Worm (Caenorhabditis elegans) whole organism, L4 larva: Measurements from ENCODE around the gene Y60A3A.23.

ENCODE experiments used
- ama-1 ChIP-seq: fragments of 150-350 bp; optimal IDR thresholded peaks from 2 replicates; lab custom pipeline; 2014; ENCODE audit warnings: inconsistent platforms, mixed read lengths
- fos-1 ChIP-seq: fragments of 150-350 bp; optimal IDR thresholded peaks from 2 replicates; lab custom pipeline; 2014; ENCODE audit warnings: missing biosample characterization, missing genetic modification characterization
- hmg-1.1 ChIP-seq: fragments of 200-800 bp; sonication (Bioruptor generic); IDR thresholded peaks from 2 replicates; pipeline ENCODE4 v1.3.6; 2022; ENCODE audit warnings: missing genetic modification reagents, missing genetic modification characterization, missing compliant biosample characterization
- nhr-237 ChIP-seq: sonication (generic microtip); optimal IDR thresholded peaks from 2 replicates; lab custom pipeline; 2017; ENCODE audit warnings: missing biosample characterization, missing genetic modification characterization
- nhr-6 ChIP-seq: fragments of 150-350 bp; optimal IDR thresholded peaks from 2 replicates; lab custom pipeline; 2014; ENCODE audit warnings: missing biosample characterization, missing genetic modification characterization
- pha-4 ChIP-seq, 2 experiments: fragments of 150-350 bp in 1 of 2; fragments of 200-800 bp in 1 of 2; sonication (Bioruptor generic) in 1 of 2; IDR thresholded peaks in 1 of 2; optimal IDR thresholded peaks in 1 of 2; 2 replicates each; pipeline versions ENCODE4 v1.3.6 to Lab custom; 2014 to 2022; ENCODE audit warnings: missing genetic modification characterization in 2 of 2, missing genetic modification reagents in 2 of 2, missing biosample characterization in 1 of 2, missing compliant biosample characterization in 1 of 2
- snpc-4 ChIP-seq: fragments of 150-350 bp; optimal IDR thresholded peaks from 2 replicates; lab custom pipeline; 2014; ENCODE audit warnings: missing biosample characterization, missing genetic modification characterization
- tag-97 ChIP-seq: fragments of 200-800 bp; sonication (Bioruptor generic); IDR thresholded peaks from 2 replicates; pipeline ENCODE4 v1.3.6; 2022; ENCODE audit warnings: missing genetic modification characterization, missing compliant biosample characterization
- unc-62 ChIP-seq, 3 experiments: fragments of 150-350 bp in 1 of 3; sonication (generic microtip); optimal IDR thresholded peaks in 2 of 3; peaks in 1 of 3; 1 replicate in 1 of 3; 2 replicates in 2 of 3; lab custom pipeline; 2014 to 2017; ENCODE audit warnings: missing biosample characterization in 3 of 3, missing genetic modification characterization in 3 of 3, missing genetic modification reagents in 3 of 3, missing genotype in 1 of 3
- vab-7 ChIP-seq: fragments of 200-800 bp; sonication (Bioruptor generic); IDR thresholded peaks from 2 replicates; pipeline ENCODE4 v1.3.6; 2022; ENCODE audit warnings: missing genetic modification reagents, missing genetic modification characterization, missing compliant biosample characterization

DNA sequence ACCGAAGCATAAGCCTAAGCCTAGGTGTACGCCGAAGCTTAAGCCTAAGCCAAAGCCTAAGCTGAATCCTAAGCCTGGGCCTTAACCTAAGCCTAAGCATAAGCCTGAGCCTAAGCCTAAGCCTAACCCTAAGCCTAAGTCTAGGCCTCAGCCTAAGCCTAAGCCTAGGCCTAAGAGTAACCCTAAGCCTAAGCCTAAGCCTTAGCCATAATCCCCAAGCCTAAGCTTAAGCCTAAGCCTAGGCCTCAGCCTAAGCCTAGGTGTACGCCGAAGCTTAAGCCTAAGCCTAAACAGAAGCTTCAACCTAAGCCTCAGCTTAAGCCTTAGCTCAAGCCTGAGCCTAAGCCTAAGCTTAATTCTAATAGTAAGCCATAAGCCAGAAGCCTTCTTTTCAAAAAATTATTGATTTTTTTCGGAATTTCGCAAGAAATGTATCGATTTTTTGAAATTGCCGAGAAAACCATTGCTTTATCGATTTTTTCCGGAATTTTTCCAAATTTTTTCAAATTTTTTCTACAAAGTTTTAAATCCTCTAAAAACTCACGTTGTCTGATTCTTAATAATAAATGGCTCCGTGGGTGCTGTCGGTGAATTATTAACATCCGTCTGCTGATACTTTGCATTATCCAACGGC, 9.2 kb upstream of the Y60A3A.23 start:
- TF ChIP-seq ama-1 (lab: Kevin White, UChicago) = no peak
- no peak for TF ChIP-seq snpc-4
- no peak for TF ChIP-seq nhr-6 (tag; lab: Kevin White, UChicago)
- TF ChIP-seq tag-97 (GFP tag; lab: Robert Waterston, UW) = no peak
- TF ChIP-seq vab-7 (GFP tag; lab: Robert Waterston, UW) = no peak
- TF ChIP-seq pha-4 (GFP tag; IDR thresholded peaks at IDR 0.05; lab: Robert Waterston, UW) = no peak
- TF ChIP-seq pha-4 (tag; optimal IDR thresholded peaks at IDR 0.05; lab: Kevin White, UChicago) = no peak
- TF ChIP-seq hmg-1.1 = no peak
- no peak for TF ChIP-seq nhr-237 (tag; lab: Kevin White, UChicago)
- no peak for TF ChIP-seq fos-1 (tag; lab: Kevin White, UChicago)
- peak in 1 of 2 experiments; percentile 70 for TF ChIP-seq unc-62 (GFP tag; optimal IDR thresholded peaks at IDR 0.05 in 1 of 2; lab: Kevin White, UChicago)
- no peak for TF ChIP-seq unc-62 (tag; optimal IDR thresholded peaks at IDR 0.05; lab: Kevin White, UChicago)
